Fruit fly (Drosophila melanogaster): Measurements from ENCODE around the gene SdhBL.

The SdhBL gene

dm6 chrX:18928608-18929059 lies 34.4 kb downstream of the SdhBL start (continued):
- peak; percentile 52 for TF ChIP-seq CG11504 (tag; optimal IDR thresholded peaks at IDR 0.05)
- TF ChIP-seq CG31441 (GFP tag; IDR thresholded peaks at IDR 0.05), result peak; percentile 43; the same call in 1 of the 2 replicates
- no peak for TF ChIP-seq abd-A (tag; optimal IDR thresholded peaks at IDR 0.05)
- TF ChIP-seq sens (GFP tag), result peak; percentile 70
- TF ChIP-seq Gug (GFP tag; IDR thresholded peaks at IDR 0.05), result no peak
- TF ChIP-seq HLHmδ (GFP tag; optimal IDR thresholded peaks at IDR 0.05), result no peak
- TF ChIP-seq CG2202 (tag; optimal IDR thresholded peaks at IDR 0.05), result no peak
- TF ChIP-seq Eip74EF (GFP tag; optimal IDR thresholded peaks at IDR 0.05), result no peak
- no peak for TF ChIP-seq CG13123 (GFP tag; optimal IDR thresholded peaks at IDR 0.05)
- no peak for TF ChIP-seq ftz-f1 (GFP tag; optimal IDR thresholded peaks at IDR 0.05)
- peak; percentile 54 for TF ChIP-seq CG18262 (tag; optimal IDR thresholded peaks at IDR 0.05)
- no peak for TF ChIP-seq CG14014 (GFP tag; IDR thresholded peaks at IDR 0.05)
- TF ChIP-seq CG13296 (GFP tag; optimal IDR thresholded peaks at IDR 0.05), result no peak
- TF ChIP-seq lola (GFP tag; optimal IDR thresholded peaks at IDR 0.05), result peak in 1 of 3 experiments; percentile 49
- TF ChIP-seq CG17361 (GFP tag; IDR thresholded peaks at IDR 0.05), result peak; percentile 52
- TF ChIP-seq Ets65A (GFP tag), result peak; percentile 25
- no peak for TF ChIP-seq Rfx (GFP tag; IDR thresholded peaks at IDR 0.05)
- TF ChIP-seq toy (GFP tag; IDR thresholded peaks at IDR 0.05), result no peak
- TF ChIP-seq chn (GFP tag; optimal IDR thresholded peaks at IDR 0.05), result no peak
- TF ChIP-seq CG4730 (GFP tag; IDR thresholded peaks at IDR 0.05), result no peak
- no peak for TF ChIP-seq crc (GFP tag; optimal IDR thresholded peaks at IDR 0.05)
- no peak for TF ChIP-seq ssp (GFP tag; IDR thresholded peaks at IDR 0.05)
- TF ChIP-seq MESR4 (GFP tag; optimal IDR thresholded peaks at IDR 0.05), result no peak
- no peak for TF ChIP-seq corto (GFP tag; optimal IDR thresholded peaks at IDR 0.05)
- TF ChIP-seq kni (GFP tag; optimal IDR thresholded peaks at IDR 0.05), result no peak
- no peak for TF ChIP-seq Atf3 (GFP tag; optimal IDR thresholded peaks at IDR 0.05)
- no peak for TF ChIP-seq Camta (GFP tag; optimal IDR thresholded peaks at IDR 0.05)
- TF ChIP-seq Doc2 (GFP tag; IDR thresholded peaks at IDR 0.05), result no peak
- TF ChIP-seq gem (tag; optimal IDR thresholded peaks at IDR 0.05), result peak; percentile 43
- TF ChIP-seq sna (GFP tag; IDR thresholded peaks at IDR 0.05; ENCODE audit: partially characterized antibody), result no peak
- no peak for TF ChIP-seq salm (tag; optimal IDR thresholded peaks at IDR 0.05)
- no peak for TF ChIP-seq Hmx (GFP tag; optimal IDR thresholded peaks at IDR 0.05)
- peak; percentile 11 for TF ChIP-seq D19A (tag; optimal IDR thresholded peaks at IDR 0.05)
- peak; percentile 14 for TF ChIP-seq CG15479 (GFP tag; optimal IDR thresholded peaks at IDR 0.05)
- no peak for TF ChIP-seq CG3995 (GFP tag; optimal IDR thresholded peaks at IDR 0.05)
- TF ChIP-seq Asciz (GFP tag; optimal IDR thresholded peaks at IDR 0.05), result no peak
- no peak for TF ChIP-seq TFAM (GFP tag; optimal IDR thresholded peaks at IDR 0.05)
- TF ChIP-seq CG10979 (tag; optimal IDR thresholded peaks at IDR 0.05), result peak; percentile 39
- TF ChIP-seq CG2678 (tag; optimal IDR thresholded peaks at IDR 0.05), result peak; percentile 23
- TF ChIP-seq CG9727 (GFP tag; optimal IDR thresholded peaks at IDR 0.05), result peak; percentile 42
- TF ChIP-seq CG3281 (GFP tag; optimal IDR thresholded peaks at IDR 0.05), result no peak
- no peak for TF ChIP-seq dpn (GFP tag; optimal IDR thresholded peaks at IDR 0.05)
- TF ChIP-seq row (GFP tag; IDR thresholded peaks at IDR 0.05), result 0 out of 3 replicates have a peak, but pooled peaks have one; percentile 19
- TF ChIP-seq Usf (GFP tag; optimal IDR thresholded peaks at IDR 0.05), result no peak
- TF ChIP-seq dmrt99B (tag; optimal IDR thresholded peaks at IDR 0.05), result peak; percentile 43
- peak; percentile 37 for TF ChIP-seq phol (tag; optimal IDR thresholded peaks at IDR 0.05)
- TF ChIP-seq CG12104 (GFP tag; optimal IDR thresholded peaks at IDR 0.05), result no peak
- TF ChIP-seq mld (GFP tag; IDR thresholded peaks at IDR 0.05; ENCODE audit: partially characterized antibody), result no peak
- no peak for TF ChIP-seq Fer3 (tag; optimal IDR thresholded peaks at IDR 0.05)
- TF ChIP-seq Hr3 (GFP tag; optimal IDR thresholded peaks at IDR 0.05), result no peak
- TF ChIP-seq CG15601 (tag; optimal IDR thresholded peaks at IDR 0.05), result peak; percentile 14

Data from whole organism, embryonic.